Fruit fly (Drosophila melanogaster): Measurements from ENCODE around the gene CG34316.

Gene CG34316

DNA sequence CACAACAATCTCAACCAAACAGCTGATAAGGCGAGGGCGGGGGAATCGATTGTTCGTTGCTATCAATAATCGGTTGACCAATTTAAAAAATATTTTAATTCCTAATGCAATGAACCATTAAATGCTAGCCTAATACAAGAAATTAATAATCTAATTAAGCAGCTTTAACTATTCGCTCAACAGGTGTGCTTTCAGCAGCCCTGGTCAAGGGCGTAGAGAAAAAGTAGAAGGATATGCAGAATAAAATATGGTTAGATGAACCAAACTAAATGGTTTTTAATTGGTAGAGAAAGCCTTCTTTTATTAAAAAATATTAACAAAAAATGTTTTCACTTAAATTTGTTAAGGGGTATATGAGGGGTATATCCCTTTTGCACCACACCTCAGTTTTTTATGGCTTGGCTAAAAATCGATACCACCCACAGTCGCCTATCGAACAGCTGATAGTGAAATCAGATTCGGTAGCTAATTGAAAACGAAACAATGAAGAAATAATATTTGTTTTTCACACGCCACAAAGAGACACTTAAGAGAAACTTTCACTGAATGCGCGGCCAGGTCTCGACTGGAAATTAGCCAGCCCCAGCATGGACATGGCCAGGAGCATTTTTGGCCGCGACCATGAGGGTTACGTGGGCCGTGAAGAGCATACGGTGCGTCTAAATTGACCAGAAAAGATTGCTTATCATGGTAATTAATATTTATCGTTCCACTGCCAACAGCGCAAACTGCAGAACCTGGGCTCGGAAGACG is 11.4 kb upstream of the CG34316 start, which contains the start of the genes SIDL and CG12241 (continued):
- TF ChIP-seq vnd (GFP tag; IDR thresholded peaks at IDR 0.05; ENCODE audit: partially characterized antibody) (no peak), stwl (tag; optimal IDR thresholded peaks at IDR 0.05) (peak; percentile 16), ara (GFP tag; IDR thresholded peaks at IDR 0.05) (peak; percentile 90), pros (GFP tag; optimal IDR thresholded peaks at IDR 0.05) (no peak), kay (GFP tag; optimal IDR thresholded peaks at IDR 0.05) (peak; percentile 69), fd102C (GFP tag; optimal IDR thresholded peaks at IDR 0.05) (no peak), gsb (GFP tag; IDR thresholded peaks at IDR 0.05) (peak; percentile 82), CHES-1-like (GFP tag; optimal IDR thresholded peaks at IDR 0.05) (peak; percentile 14), CG7271 (tag; optimal IDR thresholded peaks at IDR 0.05) (peak; percentile 31), CG10979 (tag; optimal IDR thresholded peaks at IDR 0.05) (peak; percentile 73), unpg (GFP tag; optimal IDR thresholded peaks at IDR 0.05) (peak; percentile 66), B-H2 (GFP tag; optimal IDR thresholded peaks at IDR 0.05) (peak; percentile 32), CG12769 (tag; optimal IDR thresholded peaks at IDR 0.05) (no peak), zen (tag; optimal IDR thresholded peaks at IDR 0.05) (peak; percentile 72), CG12155 (GFP tag; optimal IDR thresholded peaks at IDR 0.05) (peak; percentile 60), mirr (GFP tag; optimal IDR thresholded peaks at IDR 0.05) (peak; percentile 9), mam (GFP tag; optimal IDR thresholded peaks at IDR 0.05) (peak; percentile 92), cg (GFP tag; optimal IDR thresholded peaks at IDR 0.05) (no peak), Vsx1 (GFP tag; optimal IDR thresholded peaks at IDR 0.05) (peak; percentile 96), seq (GFP tag; IDR thresholded peaks at IDR 0.05) (no peak), CrebB (tag; optimal IDR thresholded peaks at IDR 0.05) (no peak), inv (GFP tag; IDR thresholded peaks at IDR 0.05; ENCODE audit: partially characterized antibody) (no peak), Nf-YB (GFP tag; optimal IDR thresholded peaks at IDR 0.05) (no peak), CG9797 (GFP tag; optimal IDR thresholded peaks at IDR 0.05) (peak; percentile 23), CG18262 (tag; optimal IDR thresholded peaks at IDR 0.05) (peak; percentile 90), cad (GFP tag; optimal IDR thresholded peaks at IDR 0.05) (no peak), CG14050 (GFP tag; IDR thresholded peaks at IDR 0.05) (no peak), sc (optimal IDR thresholded peaks at IDR 0.05) (no peak), sc (GFP tag; optimal IDR thresholded peaks at IDR 0.05) (no peak), Med (GFP tag) (peak; percentile 97), CG11247 (GFP tag; IDR thresholded peaks at IDR 0.05) (peak; percentile 92), ken (GFP tag; IDR thresholded peaks at IDR 0.05) (peak; percentile 61; the same call in 1 of the 3 replicates), jigr1 (GFP tag; IDR thresholded peaks at IDR 0.05) (peak; percentile 88), lov (optimal IDR thresholded peaks at IDR 0.05) (no peak), lov (GFP tag; IDR thresholded peaks at IDR 0.05) (peak; percentile 88), CG13424 (tag; optimal IDR thresholded peaks at IDR 0.05) (peak; percentile 51), CG6272 (GFP tag; IDR thresholded peaks at IDR 0.05) (peak; percentile 93), Neu2 (GFP tag; optimal IDR thresholded peaks at IDR 0.05; ENCODE audit: borderline replicate concordance) (peak; percentile 21), fd96Cb (tag; optimal IDR thresholded peaks at IDR 0.05) (peak; percentile 79), scrt (GFP tag; optimal IDR thresholded peaks at IDR 0.05) (peak; percentile 90), hkb (optimal IDR thresholded peaks at IDR 0.05) (no peak), hkb (GFP tag; IDR thresholded peaks at IDR 0.05) (peak; percentile 93), MESR4 (GFP tag; optimal IDR thresholded peaks at IDR 0.05) (peak; percentile 66), dmrt99B (tag; optimal IDR thresholded peaks at IDR 0.05) (no peak), CG17186 (GFP tag; optimal IDR thresholded peaks at IDR 0.05) (no peak), CG18619 (GFP tag; optimal IDR thresholded peaks at IDR 0.05) (peak; percentile 39), eve (GFP tag; optimal IDR thresholded peaks at IDR 0.05) (no peak), Rx (GFP tag; IDR thresholded peaks at IDR 0.05) (peak; percentile 93), CG13296 (GFP tag; optimal IDR thresholded peaks at IDR 0.05) (peak; percentile 79), CG13287 (GFP tag; IDR thresholded peaks at IDR 0.05; ENCODE audit: partially characterized antibody) (no peak; the same call in 1 of the 2 replicates)

Data from whole organism, embryonic.